Fruit fly (Drosophila melanogaster): ENCODE measurements around the gene MagR.

MagR gene

dm6 chrX:15733995-15734394 is at the start of gene MagR, which contains the start of gene CG12379 (continued):
- peak; percentile 10 for TF ChIP-seq CG7928 (GFP tag; optimal IDR thresholded peaks at IDR 0.05)
- no peak for TF ChIP-seq pb (GFP tag; optimal IDR thresholded peaks at IDR 0.05)
- peak; percentile 16 for TF ChIP-seq CG3065 (GFP tag; optimal IDR thresholded peaks at IDR 0.05)
- TF ChIP-seq Side (GFP tag; optimal IDR thresholded peaks at IDR 0.05), result peak; percentile 62
- peak; percentile 25 for TF ChIP-seq Mes4 (GFP tag; optimal IDR thresholded peaks at IDR 0.05)
- no peak for TF ChIP-seq Hr78 (GFP tag; optimal IDR thresholded peaks at IDR 0.05)
- peak; percentile 25 for TF ChIP-seq CG18011 (GFP tag; optimal IDR thresholded peaks at IDR 0.05)
- TF ChIP-seq Taf1 (GFP tag; IDR thresholded peaks at IDR 0.05), result peak; percentile 30; the same call in 1 of the 2 replicates
- no peak for TF ChIP-seq Oli (tag; optimal IDR thresholded peaks at IDR 0.05)
- TF ChIP-seq emc (GFP tag; optimal IDR thresholded peaks at IDR 0.05), result peak; percentile 9
- peak in 1 of 2 experiments; percentile 48 for TF ChIP-seq insv (GFP tag; optimal IDR thresholded peaks at IDR 0.05)
- peak; percentile 40; the same call in 1 of the 2 replicates for TF ChIP-seq CG7372 (GFP tag; IDR thresholded peaks at IDR 0.05)
- 0 out of 4 replicates have a peak, but pooled peaks have one; percentile 67 for TF ChIP-seq chinmo (GFP tag; IDR thresholded peaks at IDR 0.05; ENCODE audit: partially characterized antibody)
- peak; percentile 7 for TF ChIP-seq CG17186 (GFP tag; optimal IDR thresholded peaks at IDR 0.05)
- no peak for TF ChIP-seq tio (GFP tag; optimal IDR thresholded peaks at IDR 0.05)
- TF ChIP-seq odd (GFP tag; optimal IDR thresholded peaks at IDR 0.05), result no peak
- TF ChIP-seq Dek (tag; optimal IDR thresholded peaks at IDR 0.05), result no peak
- peak; percentile 71 for TF ChIP-seq CG13424 (tag; optimal IDR thresholded peaks at IDR 0.05)
- TF ChIP-seq CG5953 (GFP tag; IDR thresholded peaks at IDR 0.05), result no peak
- TF ChIP-seq Atf-2 (GFP tag; optimal IDR thresholded peaks at IDR 0.05), result peak; percentile 57
- no peak for TF ChIP-seq CG11247 (GFP tag; IDR thresholded peaks at IDR 0.05)
- TF ChIP-seq HHEX (GFP tag; optimal IDR thresholded peaks at IDR 0.05), result no peak
- no peak for TF ChIP-seq grn (GFP tag; optimal IDR thresholded peaks at IDR 0.05)
- TF ChIP-seq tx (GFP tag; optimal IDR thresholded peaks at IDR 0.05), result peak; percentile 67
- peak; percentile 78 for TF ChIP-seq CoRest (tag; optimal IDR thresholded peaks at IDR 0.05)
- TF ChIP-seq NfI (GFP tag; optimal IDR thresholded peaks at IDR 0.05), result peak; percentile 56
- TF ChIP-seq PHDP (tag; optimal IDR thresholded peaks at IDR 0.05), result peak; percentile 30
- no peak for TF ChIP-seq Sox100B (GFP tag; optimal IDR thresholded peaks at IDR 0.05)
- no peak for TF ChIP-seq CG7271 (tag; optimal IDR thresholded peaks at IDR 0.05)
- no peak for TF ChIP-seq dan (GFP tag; IDR thresholded peaks at IDR 0.05)
- peak; percentile 31 for TF ChIP-seq az2 (GFP tag; optimal IDR thresholded peaks at IDR 0.05)
- no peak for TF ChIP-seq ap (GFP tag; IDR thresholded peaks at IDR 0.05)
- no peak for TF ChIP-seq org-1 (GFP tag; optimal IDR thresholded peaks at IDR 0.05)
- peak; percentile 34; the same call in 1 of the 2 replicates for TF ChIP-seq E2f2 (GFP tag; IDR thresholded peaks at IDR 0.05)
- no peak for TF ChIP-seq CG4707 (GFP tag; optimal IDR thresholded peaks at IDR 0.05)
- TF ChIP-seq CG13775 (GFP tag; optimal IDR thresholded peaks at IDR 0.05), result peak; percentile 59
- TF ChIP-seq CG31441 (GFP tag; IDR thresholded peaks at IDR 0.05), result peak; percentile 96
- peak; percentile 41 for TF ChIP-seq NC2β (GFP tag; optimal IDR thresholded peaks at IDR 0.05)
- no peak for TF ChIP-seq otp (GFP tag; IDR thresholded peaks at IDR 0.05)
- TF ChIP-seq jumu (GFP tag; optimal IDR thresholded peaks at IDR 0.05), result peak; percentile 52
- no peak for TF ChIP-seq CG16815 (GFP tag; optimal IDR thresholded peaks at IDR 0.05)
- peak; percentile 30 for TF ChIP-seq Deaf1 (tag; optimal IDR thresholded peaks at IDR 0.05)
- TF ChIP-seq CG2129 (GFP tag; IDR thresholded peaks at IDR 0.05; ENCODE audit: partially characterized antibody), result peak; percentile 48
- peak in 1 of 2 experiments; percentile 83 for TF ChIP-seq tll (GFP tag; optimal IDR thresholded peaks at IDR 0.05)
- TF ChIP-seq CG15696 (tag; optimal IDR thresholded peaks at IDR 0.05), result peak; percentile 59
- no peak for TF ChIP-seq CG17612 (GFP tag; IDR thresholded peaks at IDR 0.05)
- peak; percentile 93 for TF ChIP-seq sens (GFP tag)
- no peak for TF ChIP-seq Hmr (GFP tag; optimal IDR thresholded peaks at IDR 0.05)
- TF ChIP-seq Elba2 (GFP tag; optimal IDR thresholded peaks at IDR 0.05), result peak; percentile 8
- TF ChIP-seq CG16813 (GFP tag; IDR thresholded peaks at IDR 0.05; ENCODE audit: partially characterized antibody), result peak; percentile 87

All from whole organism, embryonic.